Fruit fly (Drosophila melanogaster) whole organism, embryonic: ENCODE measurements around the gene CG42728.
A peak's percentile ranks its signal among the peaks of the same experiment; 100 is the strongest.

Experiments
- CG10147 ChIP-seq: fragments of 200-800 bp; sonication (Bioruptor generic); optimal IDR thresholded peaks from 2 replicates; lab custom pipeline; 2019; ENCODE audit warnings: missing biosample characterization, mild to moderate bottlenecking, missing genetic modification characterization, moderate library complexity
- CG10274 ChIP-seq: fragments of 200-800 bp; sonication (Bioruptor generic); optimal IDR thresholded peaks from 3 replicates; lab custom pipeline; 2017; ENCODE audit warnings: missing biosample characterization, mild to moderate bottlenecking, missing genetic modification characterization
- CG11085 ChIP-seq: fragments of 200-800 bp; sonication (Bioruptor generic); IDR thresholded peaks from 2 replicates; pipeline ENCODE4 v1.3.6; 2022; ENCODE audit warnings: missing biosample characterization, missing genetic modification characterization
- CG12942 ChIP-seq: fragments of 200-800 bp; sonication (Bioruptor generic); optimal IDR thresholded peaks from 3 replicates; lab custom pipeline; 2016; ENCODE audit warnings: missing biosample characterization, missing genetic modification characterization
- CG15073 ChIP-seq: fragments of 200-800 bp; sonication (Bioruptor generic); optimal IDR thresholded peaks from 2 replicates; lab custom pipeline; 2016; ENCODE audit warnings: missing biosample characterization, missing genetic modification characterization
- CG18764 ChIP-seq: fragments of 200-800 bp; sonication (Bioruptor generic); optimal IDR thresholded peaks from 3 replicates; lab custom pipeline; 2016; ENCODE audit warnings: missing biosample characterization, missing genetic modification characterization
- CG31441 ChIP-seq: fragments of 200-800 bp; sonication (Bioruptor generic); IDR thresholded peaks from 2 replicates; pipeline ENCODE4 v1.3.6; 2022; ENCODE audit warnings: missing biosample characterization, missing genetic modification characterization
- CG3281 ChIP-seq: fragments of 200-800 bp; sonication (Bioruptor generic); optimal IDR thresholded peaks from 3 replicates; lab custom pipeline; 2017; ENCODE audit warnings: missing biosample characterization, mild to moderate bottlenecking, missing genetic modification characterization
- CG4730 ChIP-seq: fragments of 200-800 bp; sonication (Bioruptor generic); IDR thresholded peaks from 2 replicates; pipeline ENCODE4 v1.3.6; 2022; ENCODE audit warnings: missing biosample characterization, missing genetic modification characterization
- CG5245 ChIP-seq: fragments of 200-800 bp; sonication (Bioruptor generic); optimal IDR thresholded peaks from 3 replicates; lab custom pipeline; 2016; ENCODE audit warnings: missing biosample characterization, missing genetic modification characterization
- CG6654 ChIP-seq: fragments of 200-800 bp; sonication (Bioruptor generic); optimal IDR thresholded peaks from 2 replicates; lab custom pipeline; 2017; ENCODE audit warnings: missing biosample characterization, mild to moderate bottlenecking, missing genetic modification characterization
- CG6765 ChIP-seq: fragments of 200-800 bp; sonication (Bioruptor generic); optimal IDR thresholded peaks from 3 replicates; lab custom pipeline; 2017; ENCODE audit warnings: missing biosample characterization, mild to moderate bottlenecking, missing genetic modification characterization
- CG7928 ChIP-seq: fragments of 200-800 bp; sonication (Bioruptor generic); optimal IDR thresholded peaks from 2 replicates; lab custom pipeline; 2017; ENCODE audit warnings: missing biosample characterization, mild to moderate bottlenecking, missing genetic modification characterization
- CG8290 ChIP-seq, 3 experiments: fragments of 200-800 bp; sonication (Bioruptor generic); optimal IDR thresholded peaks; 2 replicates each; lab custom pipeline; 2016 to 2019; ENCODE audit warnings: missing biosample characterization in 3 of 3, missing genetic modification characterization in 3 of 3, mild to moderate bottlenecking in 2 of 3, moderate library complexity in 1 of 3
- CG8359 ChIP-seq: fragments of 200-800 bp; sonication (Bioruptor generic); optimal IDR thresholded peaks from 2 replicates; lab custom pipeline; 2017; ENCODE audit warnings: missing biosample characterization, mild to moderate bottlenecking, missing genetic modification characterization, borderline replicate concordance
- CG8765 ChIP-seq: fragments of 200-800 bp; sonication (Bioruptor generic); IDR thresholded peaks from 2 replicates; pipeline ENCODE4 v1.3.6; 2022; ENCODE audit warnings: missing biosample characterization, missing genetic modification characterization
- CG8924 ChIP-seq: fragments of 200-800 bp; optimal IDR thresholded peaks from 3 replicates; lab custom pipeline; 2019; ENCODE audit warnings: missing biosample characterization, mild to moderate bottlenecking, missing genetic modification characterization, moderate library complexity
- CG9797 ChIP-seq: fragments of 200-800 bp; sonication (Bioruptor generic); optimal IDR thresholded peaks from 3 replicates; lab custom pipeline; 2018; ENCODE audit warnings: missing biosample characterization, mild to moderate bottlenecking, missing genetic modification characterization
- CG9817 ChIP-seq: fragments of 200-800 bp; sonication (Bioruptor generic); optimal IDR thresholded peaks from 2 replicates; lab custom pipeline; 2018; ENCODE audit warnings: missing biosample characterization, mild to moderate bottlenecking, missing genetic modification characterization, moderate library complexity
- CrebB ChIP-seq: fragments of 200-800 bp; sonication (Bioruptor generic); optimal IDR thresholded peaks from 3 replicates; lab custom pipeline; 2018; ENCODE audit warnings: missing biosample characterization, mild to moderate bottlenecking, missing genetic modification characterization
- Dek ChIP-seq: fragments of 200-800 bp; sonication (Bioruptor generic); optimal IDR thresholded peaks from 3 replicates; lab custom pipeline; 2019; ENCODE audit warnings: missing biosample characterization, mild to moderate bottlenecking, missing genetic modification characterization, moderate library complexity
- Doc3 ChIP-seq: fragments of 200-800 bp; sonication (Bioruptor generic); IDR thresholded peaks from 3 replicates; pipeline ENCODE4 v1.3.6; 2022; ENCODE audit warnings: missing biosample characterization, missing genetic modification characterization; ENCODE audit not compliant: partially characterized antibody
- Hand ChIP-seq: fragments of 200-800 bp; sonication (Bioruptor generic); optimal IDR thresholded peaks from 2 replicates; lab custom pipeline; 2017; ENCODE audit warnings: mild to moderate bottlenecking, missing biosample characterization, missing genetic modification reagents, missing genetic modification characterization
- Mes4 ChIP-seq: fragments of 200-800 bp; sonication (Bioruptor generic); optimal IDR thresholded peaks from 2 replicates; lab custom pipeline; 2016; ENCODE audit warnings: missing biosample characterization, missing genetic modification characterization
- Nf-YB ChIP-seq: fragments of 200-800 bp; sonication (Bioruptor generic); optimal IDR thresholded peaks from 3 replicates; lab custom pipeline; 2019; ENCODE audit warnings: missing biosample characterization, mild to moderate bottlenecking, missing genetic modification characterization, moderate library complexity
- Oli ChIP-seq: fragments of 200-800 bp; sonication (Bioruptor generic); optimal IDR thresholded peaks from 2 replicates; lab custom pipeline; 2018; ENCODE audit warnings: missing biosample characterization, mild to moderate bottlenecking, missing genetic modification characterization, moderate library complexity
- PHDP ChIP-seq: fragments of 200-800 bp; sonication (Bioruptor generic); optimal IDR thresholded peaks from 3 replicates; lab custom pipeline; 2018; ENCODE audit warnings: missing biosample characterization, mild to moderate bottlenecking, missing genetic modification characterization, moderate library complexity
- dan ChIP-seq: fragments of 200-800 bp; sonication (Bioruptor generic); IDR thresholded peaks from 2 replicates; pipeline ENCODE4 v1.3.6; 2022; ENCODE audit warnings: missing biosample characterization, missing genetic modification characterization
- dmrt11E ChIP-seq: fragments of 200-800 bp; sonication (Bioruptor generic); optimal IDR thresholded peaks from 3 replicates; lab custom pipeline; 2018; ENCODE audit warnings: missing biosample characterization, mild to moderate bottlenecking, missing genetic modification characterization, moderate library complexity
- emc ChIP-seq: fragments of 200-800 bp; sonication (Bioruptor generic); optimal IDR thresholded peaks from 2 replicates; lab custom pipeline; 2016; ENCODE audit warnings: missing biosample characterization, missing genetic modification characterization
- ewg ChIP-seq: fragments of 200-800 bp; sonication (Bioruptor generic); optimal IDR thresholded peaks from 3 replicates; lab custom pipeline; 2017; ENCODE audit warnings: mild to moderate bottlenecking, missing biosample characterization, missing genetic modification reagents, missing genetic modification characterization
- fd96Cb ChIP-seq: fragments of 200-800 bp; sonication (Bioruptor generic); optimal IDR thresholded peaks from 2 replicates; lab custom pipeline; 2018; ENCODE audit warnings: missing biosample characterization, mild to moderate bottlenecking, missing genetic modification characterization, moderate library complexity
- gt ChIP-seq: fragments of 200-800 bp; sonication (Bioruptor generic); IDR thresholded peaks from 2 replicates; pipeline ENCODE4 v1.3.6; 2022; ENCODE audit warnings: missing biosample characterization, missing genetic modification characterization
- h ChIP-seq: fragments of >200 bp; optimal IDR thresholded peaks from 2 replicates; lab custom pipeline; 2017
- hbn ChIP-seq: fragments of 200-800 bp; sonication (Bioruptor generic); IDR thresholded peaks from 2 replicates; pipeline ENCODE4 v1.3.6; 2022; ENCODE audit warnings: missing biosample characterization, missing genetic modification characterization; ENCODE audit not compliant: partially characterized antibody
- her ChIP-seq: fragments of 200-800 bp; sonication (Bioruptor generic); optimal IDR thresholded peaks from 2 replicates; lab custom pipeline; 2016; ENCODE audit warnings: missing biosample characterization, missing genetic modification characterization
- ind ChIP-seq: fragments of 200-800 bp; sonication (Bioruptor generic); optimal IDR thresholded peaks from 3 replicates; lab custom pipeline; 2016; ENCODE audit warnings: missing biosample characterization, missing genetic modification characterization
- kay ChIP-seq: fragments of 200-800 bp; sonication (Bioruptor generic); optimal IDR thresholded peaks from 2 replicates; lab custom pipeline; 2016; ENCODE audit warnings: missing biosample characterization, missing genetic modification characterization
- lab ChIP-seq: fragments of 200-800 bp; sonication (Bioruptor generic); optimal IDR thresholded peaks from 3 replicates; lab custom pipeline; 2017; ENCODE audit warnings: missing biosample characterization, missing genetic modification characterization, mild to moderate bottlenecking, moderate library complexity, missing genetic modification reagents
- lov ChIP-seq, 2 experiments: fragments of 200-800 bp in 1 of 2; fragments of >200 bp in 1 of 2; sonication (Bioruptor generic) in 1 of 2; IDR thresholded peaks in 1 of 2; optimal IDR thresholded peaks in 1 of 2; 2 replicates in 1 of 2; 3 replicates in 1 of 2; pipeline versions ENCODE4 v1.3.6 to Lab custom; 2017 to 2022; ENCODE audit warnings: missing biosample characterization in 1 of 2, missing genetic modification characterization in 1 of 2
- odd ChIP-seq: fragments of 200-800 bp; sonication (Bioruptor generic); optimal IDR thresholded peaks from 2 replicates; lab custom pipeline; 2017; ENCODE audit warnings: missing biosample characterization, mild to moderate bottlenecking, missing genetic modification characterization
- pum ChIP-seq: fragments of 200-800 bp; sonication (Bioruptor generic); optimal IDR thresholded peaks from 2 replicates; lab custom pipeline; 2016; ENCODE audit warnings: missing biosample characterization, missing genetic modification characterization
- ro ChIP-seq: fragments of 200-800 bp; sonication (Bioruptor generic); IDR thresholded peaks from 2 replicates; pipeline ENCODE4 v1.3.6; 2022; ENCODE audit warnings: missing biosample characterization, missing genetic modification characterization
- sd ChIP-seq: fragments of 200-800 bp; sonication (Bioruptor generic); optimal IDR thresholded peaks from 3 replicates; lab custom pipeline; 2018; ENCODE audit warnings: missing biosample characterization, mild to moderate bottlenecking, missing genetic modification characterization, moderate library complexity
- sens ChIP-seq: fragments of 200-800 bp; sonication (Bioruptor generic); peaks from one replicate; lab custom pipeline; 2016; ENCODE audit warnings: missing biosample characterization, missing genetic modification characterization
- sqz ChIP-seq: fragments of 200-800 bp; sonication (Bioruptor generic); optimal IDR thresholded peaks from 3 replicates; lab custom pipeline; 2018; ENCODE audit warnings: missing biosample characterization, mild to moderate bottlenecking, missing genetic modification characterization
- stwl ChIP-seq: fragments of 200-800 bp; sonication (Bioruptor generic); optimal IDR thresholded peaks from 3 replicates; lab custom pipeline; 2018; ENCODE audit warnings: missing biosample characterization, mild to moderate bottlenecking, missing genetic modification characterization, moderate library complexity
- sug ChIP-seq: fragments of 200-800 bp; optimal IDR thresholded peaks from 2 replicates; lab custom pipeline; 2019; ENCODE audit warnings: missing biosample characterization, mild to moderate bottlenecking, missing genetic modification characterization, moderate library complexity
- unpg ChIP-seq: fragments of 200-800 bp; sonication (Bioruptor generic); optimal IDR thresholded peaks from 3 replicates; lab custom pipeline; 2018; ENCODE audit warnings: missing biosample characterization, mild to moderate bottlenecking, missing genetic modification characterization, moderate library complexity
- zen ChIP-seq: fragments of 200-800 bp; sonication (Bioruptor generic); optimal IDR thresholded peaks from 3 replicates; lab custom pipeline; 2018; ENCODE audit warnings: missing biosample characterization, mild to moderate bottlenecking, missing genetic modification characterization, moderate library complexity

The CG42728 gene

dm6 chr3L:15566484-15566955, 38.5 kb upstream of the CG42728 start (continued):
- peak; percentile 45 for TF ChIP-seq CG10274 (GFP tag; lab: Kevin White, UChicago)
- no peak for TF ChIP-seq CG9797 (GFP tag; lab: Kevin White, UChicago)
- peak; percentile 41 for TF ChIP-seq Dek (tag; lab: Kevin White, UChicago)
- no peak for TF ChIP-seq CG18764 (GFP tag; lab: Kevin White, UChicago)
- no peak for TF ChIP-seq CG10147 (GFP tag; lab: Kevin White, UChicago)
- TF ChIP-seq hbn (GFP tag; lab: Robert Waterston, UW): no peak
- peak; percentile 92 for TF ChIP-seq sug (tag; lab: Kevin White, UChicago)
- TF ChIP-seq dan (GFP tag; lab: Robert Waterston, UW): no peak
- no peak for TF ChIP-seq h (lab: Kevin White, UChicago)
- TF ChIP-seq her: peak; percentile 61
- no peak for TF ChIP-seq sqz (GFP tag; lab: Kevin White, UChicago)
- no peak for TF ChIP-seq ind (GFP tag; lab: Kevin White, UChicago)
- peak; percentile 64 for TF ChIP-seq unpg (GFP tag; lab: Kevin White, UChicago)
- no peak for TF ChIP-seq zen (tag; lab: Kevin White, UChicago)
- TF ChIP-seq CG15073 (GFP tag; lab: Kevin White, UChicago): no peak
- TF ChIP-seq CrebB (tag; lab: Kevin White, UChicago): peak; percentile 90
- peak; percentile 42 for TF ChIP-seq CG8359 (GFP tag; lab: Kevin White, UChicago)
- no peak for TF ChIP-seq CG31441 (GFP tag; lab: Robert Waterston, UW)
- no peak for TF ChIP-seq ro (GFP tag; lab: Robert Waterston, UW)
- no peak for TF ChIP-seq Nf-YB
- TF ChIP-seq kay: no peak
- TF ChIP-seq sens (GFP tag; lab: Kevin White, UChicago): peak; percentile 88
- TF ChIP-seq CG4730 (GFP tag; lab: Robert Waterston, UW): no peak
- no peak for TF ChIP-seq gt (GFP tag; lab: Robert Waterston, UW)
- TF ChIP-seq sd (tag; lab: Kevin White, UChicago): peak; percentile 79
- TF ChIP-seq dmrt11E (tag; lab: Kevin White, UChicago): peak; percentile 4
- no peak for TF ChIP-seq ewg (GFP tag; lab: Kevin White, UChicago)
- no peak for TF ChIP-seq pum (GFP tag; lab: Kevin White, UChicago)
- TF ChIP-seq Hand (GFP tag; lab: Kevin White, UChicago): peak; percentile 76
- peak; percentile 57 for TF ChIP-seq CG7928 (GFP tag; lab: Kevin White, UChicago)
- peak; percentile 75 for TF ChIP-seq PHDP
- peak; percentile 36 for TF ChIP-seq CG9817 (tag; lab: Kevin White, UChicago)
- TF ChIP-seq CG11085 (GFP tag; lab: Robert Waterston, UW): no peak
- TF ChIP-seq stwl (tag; lab: Kevin White, UChicago): no peak
- TF ChIP-seq CG3281: peak; percentile 78
- TF ChIP-seq CG8765: no peak
- no peak for TF ChIP-seq fd96Cb
- no peak for TF ChIP-seq Doc3 (GFP tag; lab: Robert Waterston, UW)
- peak; percentile 51 for TF ChIP-seq Oli (tag; lab: Kevin White, UChicago)
- TF ChIP-seq lab (GFP tag; lab: Kevin White, UChicago): peak; percentile 89
- peak; percentile 87 for TF ChIP-seq CG6765 (GFP tag; lab: Kevin White, UChicago)
- TF ChIP-seq Mes4 (GFP tag; lab: Kevin White, UChicago): peak; percentile 75
- peak; percentile 64 for TF ChIP-seq CG8924 (tag; lab: Kevin White, UChicago)
- peak; percentile 22 for TF ChIP-seq CG8290 (GFP tag; optimal IDR thresholded peaks at IDR 0.05; lab: Kevin White, UChicago)
- TF ChIP-seq CG8290 (tag; optimal IDR thresholded peaks at IDR 0.05; lab: Kevin White, UChicago): no peak
- peak; percentile 90 for TF ChIP-seq odd (GFP tag; lab: Kevin White, UChicago)
- TF ChIP-seq CG6654 (GFP tag; lab: Kevin White, UChicago): no peak
- TF ChIP-seq CG5245 (GFP tag; lab: Kevin White, UChicago): no peak
- no peak for TF ChIP-seq lov (optimal IDR thresholded peaks at IDR 0.05; lab: Kevin White, UChicago)
- TF ChIP-seq lov (GFP tag; IDR thresholded peaks at IDR 0.05; lab: Robert Waterston, UW): no peak
- TF ChIP-seq CG12942: no peak
- no peak for TF ChIP-seq emc (GFP tag; lab: Kevin White, UChicago)
